Fruit fly (Drosophila melanogaster) ovary, adult (tissue): ENCODE measurements around the gene ATPsynepsilonL.

Experiments used
- CG17801 ChIP-seq: fragments of 200-800 bp; optimal IDR thresholded peaks from 2 replicates; lab custom pipeline; 2019; ENCODE audit warnings: missing biosample characterization, mild to moderate bottlenecking, missing genetic modification characterization, moderate library complexity; ENCODE audit not compliant: partially characterized antibody

ATPsynepsilonL gene

dm6 chr3R:10121266-10121904 lies at the start of gene ATPsynepsilonL, which contains the start of gene gammaSnap2:
Gene ATPsynepsilonL, plus strand, starts transcription at chr3R:10121773.
Gene gammaSnap2, minus strand, starts transcription at chr3R:10121400.
- TF ChIP-seq CG17801 (GFP tag; lab: Kevin White, UChicago), result no peak

dm6 chr3R:10075323-10075788 lies 46.2 kb upstream of the ATPsynepsilonL start, which contains the start of gene Alp13:
Gene Alp13, minus strand, starts transcription at chr3R:10075373.
- TF ChIP-seq CG17801 (GFP tag; lab: Kevin White, UChicago), result peak; percentile 41

- peak; percentile 56 for TF ChIP-seq CG17801 (GFP tag; lab: Kevin White, UChicago)
Observed at dm6 chr3R:10076665-10077064, 44.9 kb upstream of the ATPsynepsilonL start.

dm6 chr3R:10078468-10079143 lies 43.0 kb upstream of the ATPsynepsilonL start:
- TF ChIP-seq CG17801 (GFP tag; lab: Kevin White, UChicago), result no peak

dm6 chr3R:10079267-10079987 lies 42.1 kb upstream of the ATPsynepsilonL start:
- peak; percentile 78 for TF ChIP-seq CG17801 (GFP tag; lab: Kevin White, UChicago)

dm6 chr3R:10080699-10081098 lies 40.9 kb upstream of the ATPsynepsilonL start:
- TF ChIP-seq CG17801 (GFP tag; lab: Kevin White, UChicago), result peak; percentile 6

- no peak for TF ChIP-seq CG17801 (GFP tag; lab: Kevin White, UChicago)
Observed at dm6 chr3R:10081469-10082111, 40.0 kb upstream of the ATPsynepsilonL start.

- peak; percentile 52 for TF ChIP-seq CG17801 (GFP tag; lab: Kevin White, UChicago)
Observed at dm6 chr3R:10082549-10083075, 39.0 kb upstream of the ATPsynepsilonL start.

- peak; percentile 4 for TF ChIP-seq CG17801 (GFP tag; lab: Kevin White, UChicago)
Observed at dm6 chr3R:10083077-10083476, 38.5 kb upstream of the ATPsynepsilonL start.

- TF ChIP-seq CG17801 (GFP tag; lab: Kevin White, UChicago), result no peak
Observed at dm6 chr3R:10084179-10084647, 37.4 kb upstream of the ATPsynepsilonL start.

- peak; percentile 81 for TF ChIP-seq CG17801 (GFP tag; lab: Kevin White, UChicago)
Observed at dm6 chr3R:10084914-10085313, 36.7 kb upstream of the ATPsynepsilonL start.

dm6 chr3R:10086222-10086621 lies 35.4 kb upstream of the ATPsynepsilonL start:
- no peak for TF ChIP-seq CG17801 (GFP tag; lab: Kevin White, UChicago)

dm6 chr3R:10086683-10087082 lies 34.9 kb upstream of the ATPsynepsilonL start:
- TF ChIP-seq CG17801 (GFP tag; lab: Kevin White, UChicago), result no peak

dm6 chr3R:10087206-10087927 lies 34.2 kb upstream of the ATPsynepsilonL start:
- TF ChIP-seq CG17801 (GFP tag; lab: Kevin White, UChicago), result peak; percentile 6
